Worm (Caenorhabditis elegans) whole organism, early embryonic: ENCODE measurements around the gene Y105C5B.1413.

ENCODE experiments used
- aly-1 ChIP-seq: sonication (generic microtip); optimal IDR thresholded peaks from 2 replicates; lab custom pipeline; 2016; ENCODE audit warnings: missing genetic modification characterization, missing compliant biosample characterization
- ama-1 ChIP-seq: fragments of 150-350 bp; optimal IDR thresholded peaks from 2 replicates; lab custom pipeline; 2014
- hmg-4 ChIP-seq: fragments of 200-800 bp; sonication (Bioruptor generic); optimal IDR thresholded peaks from 2 replicates; lab custom pipeline; 2018; ENCODE audit warnings: mild to moderate bottlenecking, missing genetic modification characterization, missing compliant biosample characterization

- no peak for TF ChIP-seq aly-1 (tag; lab: Kevin White, UChicago)
- TF ChIP-seq ama-1 = no peak
- TF ChIP-seq hmg-4 (GFP tag; lab: Kevin White, UChicago) = no peak
Measured at ce11 chrIV:16176808-16177207, 7.6 kb downstream of the Y105C5B.1413 start.
